Worm (Caenorhabditis elegans) whole organism, mixed stage, embryonic: ENCODE results near the gene srh-266.

Source experiments
- bed-3 ChIP-seq: fragments of 200-800 bp; sonication (Bioruptor generic); optimal IDR thresholded peaks from 3 replicates; lab custom pipeline; 2018; ENCODE audit warnings: mild to moderate bottlenecking, missing genetic modification characterization, moderate library complexity, missing compliant biosample characterization
- blmp-1 ChIP-seq: fragments of 150-350 bp; optimal IDR thresholded peaks from 2 replicates; lab custom pipeline; 2014; ENCODE audit warnings: missing biosample characterization, missing genetic modification characterization
- ceh-39 ChIP-seq: fragments of 150-350 bp; optimal IDR thresholded peaks from 2 replicates; lab custom pipeline; 2014; ENCODE audit warnings: missing biosample characterization, missing genetic modification characterization
- ceh-83 ChIP-seq: fragments of 200-800 bp; sonication (Bioruptor generic); optimal IDR thresholded peaks from 2 replicates; lab custom pipeline; 2018; ENCODE audit warnings: mild to moderate bottlenecking, missing genetic modification characterization, missing compliant biosample characterization
- ces-1 ChIP-seq: fragments of 150-350 bp; optimal IDR thresholded peaks from 2 replicates; lab custom pipeline; 2014; ENCODE audit warnings: missing biosample characterization, missing genetic modification reagents, missing genetic modification characterization
- cnd-1 ChIP-seq: fragments of 200-800 bp; sonication (Bioruptor generic); optimal IDR thresholded peaks from 2 replicates; lab custom pipeline; 2018; ENCODE audit warnings: mild to moderate bottlenecking, missing genetic modification characterization, missing compliant biosample characterization
- drap-1 ChIP-seq: fragments of 200-800 bp; sonication (Bioruptor generic); optimal IDR thresholded peaks from 3 replicates; lab custom pipeline; 2018; ENCODE audit warnings: mild to moderate bottlenecking, missing genetic modification characterization, missing compliant biosample characterization
- elt-1 ChIP-seq: sonication (generic microtip); optimal IDR thresholded peaks from 2 replicates; lab custom pipeline; 2017; ENCODE audit warnings: missing genetic modification characterization, mild to moderate bottlenecking, missing compliant biosample characterization, antibody characterized with exemption, moderate library complexity, borderline replicate concordance; ENCODE audit not compliant: insufficient read depth
- elt-3 ChIP-seq: fragments of 150-350 bp; optimal IDR thresholded peaks from 2 replicates; lab custom pipeline; 2014; ENCODE audit warnings: missing biosample characterization, missing genetic modification characterization
- flh-1 ChIP-seq: fragments of 200-800 bp; sonication (Bioruptor generic); optimal IDR thresholded peaks from 2 replicates; lab custom pipeline; 2018; ENCODE audit warnings: mild to moderate bottlenecking, missing genetic modification characterization, moderate library complexity, missing compliant biosample characterization
- hlh-1 ChIP-seq: fragments of 150-350 bp; optimal IDR thresholded peaks from 2 replicates; lab custom pipeline; 2014; ENCODE audit warnings: missing biosample characterization, missing genetic modification reagents, missing genetic modification characterization
- lin-13 ChIP-seq: fragments of 150-350 bp; optimal IDR thresholded peaks from 2 replicates; lab custom pipeline; 2014; ENCODE audit warnings: missing biosample characterization, missing genetic modification characterization
- lin-32 ChIP-seq: fragments of 200-800 bp; sonication (Bioruptor generic); optimal IDR thresholded peaks from 2 replicates; lab custom pipeline; 2018; ENCODE audit warnings: mild to moderate bottlenecking, missing genetic modification characterization, missing compliant biosample characterization
- lsy-2 ChIP-seq: fragments of 150-350 bp; optimal IDR thresholded peaks from 2 replicates; lab custom pipeline; 2014; ENCODE audit warnings: missing biosample characterization, missing genetic modification characterization
- mep-1 ChIP-seq: fragments of 150-350 bp; optimal IDR thresholded peaks from 2 replicates; lab custom pipeline; 2017; ENCODE audit warnings: missing biosample characterization, missing genetic modification reagents, missing genetic modification characterization, inconsistent platforms
- mls-2 ChIP-seq: sonication (generic microtip); optimal IDR thresholded peaks from 2 replicates; lab custom pipeline; 2016; ENCODE audit warnings: mild to moderate bottlenecking, missing genetic modification characterization, moderate library complexity, missing compliant biosample characterization
- nhr-12 ChIP-seq: fragments of 150-350 bp; optimal IDR thresholded peaks from 2 replicates; lab custom pipeline; 2014; ENCODE audit warnings: missing biosample characterization, missing genetic modification characterization
- nhr-2 ChIP-seq: fragments of 150-350 bp; optimal IDR thresholded peaks from 2 replicates; lab custom pipeline; 2014; ENCODE audit warnings: missing biosample characterization, missing genetic modification characterization
- nhr-237 ChIP-seq: fragments of 150-350 bp; optimal IDR thresholded peaks from 2 replicates; lab custom pipeline; 2014; ENCODE audit warnings: missing biosample characterization, missing genetic modification characterization
- nhr-28 ChIP-seq: fragments of 150-350 bp; optimal IDR thresholded peaks from 2 replicates; lab custom pipeline; 2014; ENCODE audit warnings: missing biosample characterization, missing genetic modification characterization
- nhr-76 ChIP-seq: sonication (generic microtip); optimal IDR thresholded peaks from 2 replicates; lab custom pipeline; 2017; ENCODE audit warnings: missing biosample characterization, missing genetic modification characterization
- pha-4 ChIP-seq: fragments of 150-350 bp; optimal IDR thresholded peaks from 2 replicates; lab custom pipeline; 2018; ENCODE audit warnings: missing biosample characterization, missing genetic modification reagents, missing genetic modification characterization
- sem-2 ChIP-seq: fragments of 200-800 bp; sonication (Bioruptor generic); optimal IDR thresholded peaks from 2 replicates; lab custom pipeline; 2018; ENCODE audit warnings: mild to moderate bottlenecking, missing genetic modification characterization, missing compliant biosample characterization
- sptf-1 ChIP-seq: sonication (generic microtip); optimal IDR thresholded peaks from 2 replicates; lab custom pipeline; 2017; ENCODE audit warnings: mild to moderate bottlenecking, missing genetic modification characterization, moderate library complexity, missing compliant biosample characterization
- tbx-8 ChIP-seq: fragments of 200-800 bp; sonication (Bioruptor generic); optimal IDR thresholded peaks from 2 replicates; lab custom pipeline; 2018; ENCODE audit warnings: mild to moderate bottlenecking, missing genetic modification characterization, moderate library complexity, missing compliant biosample characterization
- unc-120 ChIP-seq: sonication (generic microtip); optimal IDR thresholded peaks from 2 replicates; lab custom pipeline; 2017; ENCODE audit warnings: missing genetic modification characterization, missing compliant biosample characterization; ENCODE audit not compliant: poor library complexity, severe bottlenecking
- unc-39 ChIP-seq: fragments of 150-350 bp; optimal IDR thresholded peaks from 2 replicates; lab custom pipeline; 2014; ENCODE audit warnings: missing biosample characterization, missing genetic modification characterization
- unc-62 ChIP-seq: fragments of 150-350 bp; optimal IDR thresholded peaks from 2 replicates; lab custom pipeline; 2014; ENCODE audit warnings: missing biosample characterization, missing genetic modification reagents, missing genetic modification characterization

srh-266 gene

DNA sequence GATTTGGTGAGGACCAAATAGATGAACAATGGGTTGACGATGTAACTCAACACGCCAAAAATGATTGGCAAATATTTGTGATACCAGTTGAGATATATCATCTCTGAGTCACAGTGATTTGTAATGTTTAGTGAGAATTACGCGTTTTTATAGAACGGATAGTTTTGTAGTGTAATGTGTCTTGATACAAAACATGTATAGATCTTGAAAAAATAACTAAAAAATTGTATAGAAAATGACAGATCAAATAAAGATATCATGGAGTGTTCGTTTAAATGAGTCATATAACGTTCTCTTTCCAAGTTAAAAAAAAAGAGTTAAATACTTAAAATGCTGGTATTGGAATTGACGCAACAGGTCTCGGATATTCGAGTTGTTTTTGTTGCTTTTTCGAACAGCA lies 10.2 kb upstream of the srh-266 start, which contains the start of gene srj-6:
srj-6 (minus strand) TSS at position 101 of the 400 bp plus-strand sequence.
- no peak for TF ChIP-seq lsy-2 (tag; lab: Kevin White, UChicago)
- no peak for TF ChIP-seq sptf-1 (tag; lab: Kevin White, UChicago)
- TF ChIP-seq nhr-12 (tag; lab: Kevin White, UChicago): no peak
- TF ChIP-seq nhr-2 (tag; lab: Kevin White, UChicago): no peak
- no peak for TF ChIP-seq unc-62 (GFP tag; lab: Kevin White, UChicago)
- no peak for TF ChIP-seq unc-39 (tag; lab: Kevin White, UChicago)
- TF ChIP-seq nhr-28: no peak
- TF ChIP-seq tbx-8 (GFP tag; lab: Kevin White, UChicago): no peak
- no peak for TF ChIP-seq sem-2
- no peak for TF ChIP-seq nhr-237 (tag; lab: Kevin White, UChicago)
- no peak for TF ChIP-seq cnd-1 (tag; lab: Kevin White, UChicago)
- TF ChIP-seq unc-120 (tag; lab: Kevin White, UChicago): no peak

- TF ChIP-seq nhr-2 (tag; lab: Kevin White, UChicago) (no peak), nhr-237 (tag; lab: Kevin White, UChicago) (no peak), bed-3 (GFP tag; lab: Kevin White, UChicago) (no peak), elt-3 (tag; lab: Kevin White, UChicago) (no peak), cnd-1 (tag; lab: Kevin White, UChicago) (no peak), nhr-12 (tag; lab: Kevin White, UChicago) (no peak), pha-4 (tag; lab: Kevin White, UChicago) (no peak), unc-39 (tag; lab: Kevin White, UChicago) (no peak), unc-120 (tag; lab: Kevin White, UChicago) (no peak), sptf-1 (tag; lab: Kevin White, UChicago) (no peak)
Observed at ce11 chrV:655823-656222, 8.8 kb upstream of the srh-266 start, which contains the start of gene srh-245. Gene srh-245 (minus strand): TSS chrV:655923.

DNA sequence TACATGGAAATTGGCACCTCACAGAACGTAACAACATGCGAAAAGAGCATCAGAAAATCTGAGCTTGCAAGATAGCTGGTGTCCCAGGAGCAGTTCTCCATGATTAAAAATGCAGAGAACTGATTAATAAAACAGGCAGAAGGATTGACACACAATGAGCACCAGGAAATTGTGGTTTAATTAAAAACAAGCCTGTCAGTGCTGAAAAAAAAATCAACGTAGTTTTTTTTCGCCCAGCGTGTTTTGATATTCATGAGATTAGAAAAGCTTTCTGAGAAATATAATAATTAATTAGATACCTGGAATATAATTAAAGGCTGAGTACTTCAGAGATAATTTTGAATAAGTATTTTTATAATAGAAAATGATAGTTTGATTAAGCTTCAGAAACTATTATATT lies 6.9 kb upstream of the srh-266 start, which contains the start of gene srh-246:
srh-246 (minus strand) TSS at position 101 of the 400 bp plus-strand sequence.
- TF ChIP-seq ceh-39 (tag; lab: Kevin White, UChicago) (no peak), tbx-8 (GFP tag; lab: Kevin White, UChicago) (no peak), hlh-1 (no peak), unc-62 (GFP tag; lab: Kevin White, UChicago) (no peak), mls-2 (tag; lab: Kevin White, UChicago) (no peak), blmp-1 (tag; lab: Kevin White, UChicago) (no peak), nhr-28 (no peak), bed-3 (GFP tag; lab: Kevin White, UChicago) (no peak), nhr-12 (tag; lab: Kevin White, UChicago) (no peak), sptf-1 (tag; lab: Kevin White, UChicago) (no peak), unc-39 (tag; lab: Kevin White, UChicago) (no peak), ces-1 (no peak)

DNA sequence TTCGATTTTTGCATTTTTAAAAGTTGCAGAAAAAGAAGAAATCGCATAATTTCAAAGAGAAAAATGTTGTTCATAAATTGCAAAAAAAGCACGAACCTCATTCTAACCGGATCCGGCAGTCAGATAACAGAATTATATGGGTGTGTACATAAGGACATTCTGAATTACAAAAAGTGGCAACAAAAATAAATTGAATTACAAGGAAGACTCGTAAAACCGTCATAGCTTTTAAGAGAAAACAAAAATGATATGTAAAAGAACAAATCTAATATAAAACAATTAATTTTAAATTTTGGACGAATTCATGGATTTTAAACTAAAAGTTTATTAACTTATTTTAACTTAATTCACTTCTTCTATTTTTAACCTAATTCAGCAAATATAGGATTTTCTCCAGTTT lies 4.4 kb upstream of the srh-266 start, which contains the start of gene F31F4.17:
F31F4.17 (minus strand) TSS at position 101 of the 400 bp plus-strand sequence.
- TF ChIP-seq nhr-237 (tag; lab: Kevin White, UChicago): no peak
- no peak for TF ChIP-seq nhr-2 (tag; lab: Kevin White, UChicago)
- TF ChIP-seq flh-1 (GFP tag; lab: Kevin White, UChicago): no peak
- no peak for TF ChIP-seq drap-1 (GFP tag; lab: Kevin White, UChicago)
- no peak for TF ChIP-seq lsy-2 (tag; lab: Kevin White, UChicago)
- TF ChIP-seq lin-32 (GFP tag; lab: Kevin White, UChicago): no peak
- no peak for TF ChIP-seq tbx-8 (GFP tag; lab: Kevin White, UChicago)
- TF ChIP-seq lin-13 (tag; lab: Kevin White, UChicago): no peak
- no peak for TF ChIP-seq cnd-1 (tag; lab: Kevin White, UChicago)
- TF ChIP-seq unc-39 (tag; lab: Kevin White, UChicago): no peak
- TF ChIP-seq ceh-39 (tag; lab: Kevin White, UChicago): no peak
- TF ChIP-seq blmp-1 (tag; lab: Kevin White, UChicago): no peak

DNA sequence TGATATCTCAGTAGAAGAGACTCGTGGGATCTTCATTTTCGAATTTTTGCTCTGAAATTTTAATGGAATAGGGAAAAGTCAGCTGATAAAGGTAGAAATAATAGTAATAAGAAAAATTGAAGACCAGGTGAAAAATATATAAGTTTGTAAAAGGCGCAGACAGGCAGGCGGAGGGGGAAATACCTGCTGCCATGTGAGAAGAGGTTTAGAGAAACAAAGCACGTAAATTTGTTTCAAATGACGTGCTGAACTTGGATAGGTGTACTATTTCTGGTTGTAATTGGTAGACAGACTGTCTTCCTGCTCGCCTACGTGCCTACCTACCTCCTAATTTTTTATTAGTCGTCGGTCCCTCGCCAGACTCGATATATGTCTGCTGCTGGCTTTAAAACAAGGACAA lies 2.9 kb downstream of the srh-266 start, which contains the start of gene nhr-180:
nhr-180 (minus strand) TSS at position 52 of the 400 bp plus-strand sequence.
- TF ChIP-seq elt-3 (tag; lab: Kevin White, UChicago): no peak
- TF ChIP-seq drap-1 (GFP tag; lab: Kevin White, UChicago): no peak
- TF ChIP-seq unc-39 (tag; lab: Kevin White, UChicago): no peak
- TF ChIP-seq sem-2: no peak
- TF ChIP-seq mep-1 (tag; lab: Kevin White, UChicago): no peak
- TF ChIP-seq blmp-1 (tag; lab: Kevin White, UChicago): no peak
- no peak for TF ChIP-seq nhr-12 (tag; lab: Kevin White, UChicago)
- no peak for TF ChIP-seq nhr-76 (tag; lab: Kevin White, UChicago)
- TF ChIP-seq sptf-1 (tag; lab: Kevin White, UChicago): no peak
- TF ChIP-seq ceh-83: no peak
- TF ChIP-seq elt-1 (tag; lab: Kevin White, UChicago): no peak
- no peak for TF ChIP-seq lsy-2 (tag; lab: Kevin White, UChicago)
